Worm (Caenorhabditis elegans): Measurements from ENCODE around the gene ifa-3.
A peak's percentile ranks its signal among the peaks of the same experiment; 100 is the strongest.

ifa-3 gene

ce11 chrX:16269969-16270368, at the start of gene ifa-3:
ifa-3 (minus strand) TSS chrX:16270069.
- TF ChIP-seq ceh-58 (GFP tag; IDR thresholded peaks at IDR 0.05) (no peak), akir-1 (GFP tag; optimal IDR thresholded peaks at IDR 0.05) (no peak), sea-2 (GFP tag; IDR thresholded peaks at IDR 0.05) (no peak)

DNA sequence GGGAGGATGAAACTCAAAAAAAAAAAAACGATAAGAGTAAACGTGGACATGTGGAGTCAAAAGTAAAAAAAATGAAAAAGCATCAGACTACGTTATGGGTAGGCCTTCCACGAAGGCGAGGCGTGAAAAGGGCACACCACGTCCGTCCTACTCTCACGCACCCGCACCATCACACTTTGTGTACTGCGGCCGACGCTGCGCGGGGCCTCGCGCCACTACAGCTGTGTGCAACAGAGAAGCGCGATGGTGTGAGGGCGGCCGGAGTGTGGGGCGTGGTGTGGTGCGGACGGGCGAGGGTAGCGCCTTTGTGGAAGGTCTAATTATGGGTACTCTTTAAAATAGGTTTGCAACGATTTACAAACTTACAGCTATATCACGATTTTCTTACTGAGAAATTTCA, 48.4 kb upstream of the ifa-3 start:
- TF ChIP-seq F22D6.2 (tag; optimal IDR thresholded peaks at IDR 0.05): no peak
- TF ChIP-seq Y67H2A.10 (GFP tag; conservative IDR thresholded peaks at IDR 0.05): no peak
- no peak for TF ChIP-seq ceh-27 (GFP tag; optimal IDR thresholded peaks at IDR 0.05)
- peak; percentile 55; the same call in 1 of the 2 replicates for TF ChIP-seq egrh-3 (GFP tag; IDR thresholded peaks at IDR 0.05)
- TF ChIP-seq snpc-4 (GFP tag; optimal IDR thresholded peaks at IDR 0.05): no peak
- TF ChIP-seq snpc-4 (tag; optimal IDR thresholded peaks at IDR 0.05): peak in 1 of 4 experiments; percentile 20
- TF ChIP-seq ccch-3 (GFP tag; optimal IDR thresholded peaks at IDR 0.05): no peak
- no peak for TF ChIP-seq T07F8.4 (tag; optimal IDR thresholded peaks at IDR 0.05)
- TF ChIP-seq ztf-3 (GFP tag; optimal IDR thresholded peaks at IDR 0.05): no peak
- no peak for TF ChIP-seq B0019.2 (GFP tag; conservative IDR thresholded peaks at IDR 0.05)

- TF ChIP-seq egl-44 (GFP tag; IDR thresholded peaks at IDR 0.05): no peak
- TF ChIP-seq dpl-1 (GFP tag; optimal IDR thresholded peaks at IDR 0.05): no peak
- no peak for TF ChIP-seq F22D6.2 (tag; optimal IDR thresholded peaks at IDR 0.05)
- no peak for TF ChIP-seq mcd-1 (GFP tag; IDR thresholded peaks at IDR 0.05)
- TF ChIP-seq dpff-1 (tag; optimal IDR thresholded peaks at IDR 0.05): no peak
- no peak for TF ChIP-seq somi-1 (GFP tag; optimal IDR thresholded peaks at IDR 0.05)
- TF ChIP-seq ekl-4 (GFP tag; IDR thresholded peaks at IDR 0.05): no peak
- TF ChIP-seq atf-7 (tag; optimal IDR thresholded peaks at IDR 0.05): no peak
- no peak for TF ChIP-seq aptf-3 (GFP tag; IDR thresholded peaks at IDR 0.05)
- TF ChIP-seq ceh-58 (GFP tag; IDR thresholded peaks at IDR 0.05): no peak
These were observed 47.8 kb upstream of the ifa-3 start, which contains the start of gene T01B4.3 for ce11 chrX:16317629-16318028. T01B4.3 (minus strand) TSS chrX:16317729.

DNA sequence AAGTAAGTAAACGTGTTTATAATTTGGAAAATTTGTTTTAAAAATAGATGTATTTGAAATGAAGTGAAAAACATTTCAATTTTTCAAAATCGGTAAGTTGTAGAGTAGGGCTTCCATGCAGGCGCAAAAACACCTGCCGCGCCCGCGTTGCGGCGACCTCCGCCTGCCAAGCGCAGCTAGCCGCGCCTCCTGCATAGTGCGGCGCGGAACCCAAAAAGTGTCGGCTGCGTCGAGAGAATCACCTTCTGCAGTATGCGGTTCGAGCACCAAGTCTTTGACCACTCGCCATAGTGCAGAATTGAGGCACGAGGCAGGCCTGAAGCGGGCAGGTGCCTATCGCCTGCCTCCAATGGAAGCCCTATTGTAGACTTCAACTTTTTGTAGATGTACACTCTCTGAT, 39.8 kb upstream of the ifa-3 start:
- TF ChIP-seq Y79H2A.3 (GFP tag; conservative IDR thresholded peaks at IDR 0.05): no peak
- no peak for TF ChIP-seq egl-18 (GFP tag; IDR thresholded peaks at IDR 0.05)
- no peak for TF ChIP-seq unc-62 (GFP tag; optimal IDR thresholded peaks at IDR 0.05)
- no peak for TF ChIP-seq mxl-1 (tag; optimal IDR thresholded peaks at IDR 0.05)
- TF ChIP-seq hmg-1.2 (GFP tag; IDR thresholded peaks at IDR 0.05): peak; percentile 59
- no peak for TF ChIP-seq madf-10 (tag; optimal IDR thresholded peaks at IDR 0.05)
- no peak for TF ChIP-seq F49E8.2 (tag; optimal IDR thresholded peaks at IDR 0.05; ENCODE audit: insufficient read depth)
- TF ChIP-seq zfh-2 (GFP tag; conservative IDR thresholded peaks at IDR 0.05): peak; percentile 92
- TF ChIP-seq snpc-4 (GFP tag; optimal IDR thresholded peaks at IDR 0.05): peak; percentile 19
- TF ChIP-seq snpc-4 (tag; optimal IDR thresholded peaks at IDR 0.05): peak in 3 of 4 experiments; percentile 65 to 93 (median 89)
- TF ChIP-seq B0336.3 (GFP tag; IDR thresholded peaks at IDR 0.05): no peak
- TF ChIP-seq egrh-3 (GFP tag; IDR thresholded peaks at IDR 0.05): peak; percentile 81; the same call in 1 of the 2 replicates
- 0 out of 2 replicates have a peak, but pooled peaks have one; percentile 36 for TF ChIP-seq bed-2 (GFP tag; IDR thresholded peaks at IDR 0.05)
- no peak for TF ChIP-seq aptf-3 (GFP tag; IDR thresholded peaks at IDR 0.05)
- no peak for TF ChIP-seq T07F8.4 (tag; optimal IDR thresholded peaks at IDR 0.05)
- no peak for TF ChIP-seq B0035.1 (tag; optimal IDR thresholded peaks at IDR 0.05)

DNA sequence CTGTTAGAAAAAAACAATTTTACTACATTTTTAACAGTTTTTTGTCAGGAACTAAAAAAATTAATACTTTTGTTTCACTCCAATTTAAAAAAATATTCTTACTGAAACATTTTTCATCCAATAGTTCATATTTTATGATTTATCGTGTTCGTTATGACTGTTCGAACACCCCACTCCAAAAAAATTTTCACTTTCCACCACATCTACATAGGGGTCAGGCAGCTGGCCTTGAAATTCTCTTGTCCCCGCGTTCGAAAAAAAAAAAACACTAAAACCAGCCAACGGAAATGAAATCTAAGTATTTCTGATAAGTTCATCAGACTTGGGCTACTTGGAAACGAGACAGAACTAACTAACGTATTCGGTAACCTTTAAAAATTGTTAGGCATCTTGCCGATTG, 36.3 kb upstream of the ifa-3 start, which contains the start of gene twk-22:
Gene twk-22 (plus strand): TSS at position 301 of the 400 bp plus-strand sequence.
- TF ChIP-seq D2030.7 (GFP tag; IDR thresholded peaks at IDR 0.05): no peak
- TF ChIP-seq tbx-9 (tag; optimal IDR thresholded peaks at IDR 0.05; ENCODE audit: borderline replicate concordance): no peak
- no peak for TF ChIP-seq snpc-1.1 (tag; optimal IDR thresholded peaks at IDR 0.05; ENCODE audit: insufficient read depth)
- TF ChIP-seq atf-7 (tag; optimal IDR thresholded peaks at IDR 0.05): no peak
- TF ChIP-seq ceh-100 (GFP tag; IDR thresholded peaks at IDR 0.05): no peak
- no peak for TF ChIP-seq K11D2.4 (GFP tag; IDR thresholded peaks at IDR 0.05)
- no peak for TF ChIP-seq bed-1 (GFP tag; IDR thresholded peaks at IDR 0.05)
- TF ChIP-seq madf-6 (GFP tag; IDR thresholded peaks at IDR 0.05): no peak
- no peak for TF ChIP-seq lsy-27 (tag; optimal IDR thresholded peaks at IDR 0.05; ENCODE audit: borderline replicate concordance, insufficient read depth)
- TF ChIP-seq sea-2 (GFP tag; IDR thresholded peaks at IDR 0.05): no peak

All from whole organism, young adult.